Fruit fly (Drosophila melanogaster): ENCODE measurements around the gene CG43094.

Gene CG43094

DNA sequence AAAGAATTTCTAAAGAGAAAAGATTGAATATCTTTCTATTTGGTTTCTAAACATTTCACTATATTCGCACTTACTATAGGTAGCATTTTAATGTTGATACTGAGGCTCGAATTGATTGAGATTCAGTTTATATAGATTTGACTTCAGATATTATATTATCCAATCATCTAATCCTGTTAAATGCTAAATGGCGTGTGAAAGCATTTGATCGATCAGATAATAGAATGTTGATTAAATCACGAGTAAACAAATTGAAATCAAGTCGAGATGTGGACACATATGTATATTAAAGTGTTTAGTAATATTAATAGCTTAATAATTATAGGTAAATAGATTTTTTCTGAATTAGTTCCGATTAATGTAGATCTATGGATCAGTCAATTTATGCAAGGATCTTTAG lies at the start of gene CG43094:
TSS of gene CG43094 (minus strand) at position 101 of the 400 bp plus-strand sequence.
- TF ChIP-seq CG17801 (GFP tag; optimal IDR thresholded peaks at IDR 0.05; ENCODE audit: partially characterized antibody): no peak

dm6 chr3R:22816437-22817173 lies 45.8 kb upstream of the CG43094 start:
- peak; percentile 94 for TF ChIP-seq CG17801 (GFP tag; optimal IDR thresholded peaks at IDR 0.05; ENCODE audit: partially characterized antibody)

- TF ChIP-seq CG17801 (GFP tag; optimal IDR thresholded peaks at IDR 0.05; ENCODE audit: partially characterized antibody): no peak
These were observed 45.3 kb upstream of the CG43094 start, which contains the start of gene CG13840 for dm6 chr3R:22816078-22816436. TSS of gene CG13840 (minus strand) at chr3R:22816178.

dm6 chr3R:22810277-22810676 lies 39.5 kb upstream of the CG43094 start:
- TF ChIP-seq CG17801 (GFP tag; optimal IDR thresholded peaks at IDR 0.05; ENCODE audit: partially characterized antibody): no peak

DNA sequence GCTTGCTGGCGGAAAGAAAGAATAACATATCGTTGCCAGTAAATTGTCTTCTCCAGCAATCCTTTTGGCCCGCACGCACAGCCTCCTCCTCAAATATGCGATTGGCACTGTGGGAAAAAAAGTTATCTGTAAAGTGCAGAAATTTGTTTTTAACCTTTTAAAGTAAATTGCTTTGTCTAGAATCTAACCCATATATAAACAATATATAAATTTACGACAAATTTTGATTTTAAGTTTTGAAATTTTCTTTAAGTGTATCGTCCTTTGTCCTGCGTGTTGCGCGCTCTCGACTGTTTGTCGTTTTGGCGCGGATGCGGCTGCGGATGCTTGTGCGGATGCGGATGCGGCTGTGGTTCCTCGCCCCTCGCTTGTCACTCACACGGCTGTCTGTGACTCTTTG lies 36.3 kb upstream of the CG43094 start:
- no peak for TF ChIP-seq CG17801 (GFP tag; optimal IDR thresholded peaks at IDR 0.05; ENCODE audit: partially characterized antibody)

DNA sequence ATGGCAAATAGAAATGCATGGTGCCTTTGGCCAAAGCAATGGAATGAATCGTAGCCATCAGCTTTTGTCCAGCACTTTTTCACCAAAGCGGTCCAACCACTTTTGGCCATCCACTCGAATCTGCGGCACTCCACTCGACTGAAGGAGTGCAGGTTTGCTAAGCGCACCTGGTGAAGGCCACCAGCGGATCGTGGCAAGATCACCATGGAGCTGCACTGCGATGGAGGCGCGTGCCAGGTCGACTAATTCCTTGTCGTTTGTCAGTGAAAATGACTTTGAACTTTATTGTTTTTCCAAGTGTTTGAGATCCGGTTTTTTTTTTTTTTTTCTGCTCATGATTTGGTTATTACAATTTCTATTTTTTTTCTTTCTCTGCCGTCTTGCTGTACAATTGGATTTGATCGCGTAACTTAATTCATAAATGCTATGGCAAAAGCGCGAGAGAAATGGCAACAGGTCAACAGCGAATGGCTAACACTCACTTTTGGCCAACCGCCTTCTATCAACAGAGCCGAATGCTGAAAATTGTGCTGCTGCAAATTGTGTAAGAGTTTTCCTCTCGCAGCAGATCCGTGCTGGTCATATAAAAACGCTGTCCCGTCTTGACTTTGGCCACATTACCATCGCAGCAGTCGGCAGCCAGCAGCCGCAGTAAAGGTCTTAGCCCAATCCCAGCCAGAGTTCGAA lies 33.0 kb upstream of the CG43094 start, which contains the start of gene CG7031:
TSS of gene CG7031 (plus strand) at position 637 of the 687 bp plus-strand sequence.
- TF ChIP-seq CG17801 (GFP tag; optimal IDR thresholded peaks at IDR 0.05; ENCODE audit: partially characterized antibody): no peak

dm6 chr3R:22793953-22794352 lies 23.2 kb upstream of the CG43094 start:
- no peak for TF ChIP-seq CG17801 (GFP tag; optimal IDR thresholded peaks at IDR 0.05; ENCODE audit: partially characterized antibody)

DNA sequence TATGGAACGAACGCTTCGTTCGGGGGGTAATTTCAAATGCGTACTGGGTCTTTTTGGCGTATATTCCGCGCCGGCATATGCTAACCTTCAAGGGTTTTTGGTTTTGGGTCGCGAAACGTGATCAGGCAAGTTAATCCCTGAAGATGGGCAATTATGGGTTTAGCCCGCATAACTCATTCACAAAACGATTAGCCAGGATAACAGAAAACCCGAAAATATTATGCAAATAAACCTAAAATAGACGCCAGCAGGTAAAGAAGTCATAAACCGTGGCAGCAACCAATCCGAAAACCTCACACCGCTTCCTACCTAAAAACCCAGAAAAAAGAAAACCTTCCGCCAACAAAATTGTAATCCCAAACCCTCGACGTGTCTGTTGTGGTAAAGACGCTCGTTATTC lies 18.3 kb upstream of the CG43094 start:
- no peak for TF ChIP-seq CG17801 (GFP tag; optimal IDR thresholded peaks at IDR 0.05; ENCODE audit: partially characterized antibody)

DNA sequence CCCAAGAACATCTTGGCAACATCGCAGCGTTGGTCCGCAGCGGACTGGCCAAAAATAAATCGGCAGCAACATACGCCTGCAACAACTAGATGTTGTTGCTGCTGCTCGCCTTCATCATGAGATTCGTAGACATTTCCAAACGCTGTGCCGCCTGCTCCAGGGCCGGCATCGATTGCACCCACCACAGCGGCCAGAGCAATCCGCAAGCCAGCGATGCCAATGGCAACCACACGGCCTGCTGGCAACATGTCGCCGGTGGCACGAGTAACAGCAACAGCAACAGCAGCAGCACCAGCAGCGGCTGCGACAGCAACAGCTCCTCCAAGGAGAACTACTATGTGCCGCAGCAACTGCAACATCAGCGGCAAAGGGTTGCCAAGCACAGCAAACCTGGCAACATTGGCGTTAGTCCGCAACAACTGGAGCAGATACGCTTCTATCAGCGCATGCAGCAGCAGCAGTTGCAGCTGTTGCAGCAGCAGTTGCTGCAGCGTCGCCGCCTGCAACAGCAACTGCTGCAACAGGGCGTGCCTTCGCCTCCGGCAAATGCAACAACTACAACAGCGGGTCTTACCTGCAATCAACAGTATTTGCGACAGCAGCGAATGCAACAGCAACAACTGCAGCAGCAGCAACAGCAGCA lies 14.0 kb upstream of the CG43094 start:
- no peak for TF ChIP-seq CG17801 (GFP tag; optimal IDR thresholded peaks at IDR 0.05; ENCODE audit: partially characterized antibody)

- peak; percentile 75 for TF ChIP-seq CG17801 (GFP tag; optimal IDR thresholded peaks at IDR 0.05; ENCODE audit: partially characterized antibody)
These were observed 10.6 kb upstream of the CG43094 start for dm6 chr3R:22781412-22781811.

dm6 chr3R:22780135-22780534 lies 9.3 kb upstream of the CG43094 start:
- TF ChIP-seq CG17801 (GFP tag; optimal IDR thresholded peaks at IDR 0.05; ENCODE audit: partially characterized antibody): no peak

- no peak for TF ChIP-seq CG17801 (GFP tag; optimal IDR thresholded peaks at IDR 0.05; ENCODE audit: partially characterized antibody)
These were observed 5.7 kb upstream of the CG43094 start for dm6 chr3R:22776457-22776856.

DNA sequence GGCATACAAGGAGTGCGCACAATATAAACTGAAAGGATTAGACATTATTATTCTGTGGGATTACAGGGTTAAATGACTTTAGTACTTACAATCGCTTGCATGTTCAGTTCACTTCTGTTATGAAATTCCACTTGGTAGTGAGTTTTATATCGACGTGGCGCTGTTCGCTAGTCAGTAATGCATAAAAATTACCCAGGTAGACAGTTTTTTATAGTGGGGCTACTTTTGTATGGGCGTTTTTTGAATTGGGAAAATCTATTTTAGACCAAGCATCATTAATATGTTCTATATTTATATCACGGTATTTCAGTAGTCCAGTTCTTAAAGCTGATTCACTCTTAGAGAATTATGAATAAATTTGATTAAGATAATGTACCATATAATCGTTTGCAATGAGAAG lies 883 bp upstream of the CG43094 start, which contains the start of gene CG43095:
TSS of gene CG43095 (minus strand) at position 101 of the 400 bp plus-strand sequence.
- no peak for TF ChIP-seq CG17801 (GFP tag; optimal IDR thresholded peaks at IDR 0.05; ENCODE audit: partially characterized antibody)

- TF ChIP-seq CG17801 (GFP tag; optimal IDR thresholded peaks at IDR 0.05; ENCODE audit: partially characterized antibody): no peak
These were observed 580 bp downstream of the CG43094 start, which contains the start of gene CG43093 for dm6 chr3R:22770207-22770606. TSS of gene CG43093 (minus strand) at chr3R:22770307.

dm6 chr3R:22769567-22769966 lies 1.2 kb downstream of the CG43094 start, which contains the start of gene CG43092:
TSS of gene CG43092 (minus strand) at chr3R:22769667.
- no peak for TF ChIP-seq CG17801 (GFP tag; optimal IDR thresholded peaks at IDR 0.05; ENCODE audit: partially characterized antibody)

dm6 chr3R:22768633-22769032 lies 2.2 kb downstream of the CG43094 start, which contains the start of gene CG43091:
TSS of gene CG43091 (minus strand) at chr3R:22768733.
- TF ChIP-seq CG17801 (GFP tag; optimal IDR thresholded peaks at IDR 0.05; ENCODE audit: partially characterized antibody): no peak

Measured in ovary, adult (tissue).